Worm (Caenorhabditis elegans) whole organism, late embryonic: ENCODE results near the gene far-7.
A peak's percentile ranks its signal among the peaks of the same experiment; 100 is the strongest.

Experiments used
- C08G9.2 ChIP-seq: sonication (generic microtip); optimal IDR thresholded peaks from 2 replicates; lab custom pipeline; 2016; ENCODE audit warnings: mild to moderate bottlenecking, missing genetic modification characterization, moderate library complexity, missing compliant biosample characterization
- K02D7.2 ChIP-seq: sonication (generic microtip); optimal IDR thresholded peaks from 2 replicates; lab custom pipeline; 2017; ENCODE audit warnings: mild to moderate bottlenecking, missing genetic modification characterization, missing compliant biosample characterization
- Y22D7AL.16 ChIP-seq: sonication (generic microtip); optimal IDR thresholded peaks from 2 replicates; lab custom pipeline; 2016; ENCODE audit warnings: missing genetic modification characterization, missing compliant biosample characterization
- ama-1 ChIP-seq: fragments of 150-350 bp; optimal IDR thresholded peaks from 2 replicates; lab custom pipeline; 2014
- ceh-18 ChIP-seq: sonication (generic microtip); optimal IDR thresholded peaks from 2 replicates; lab custom pipeline; 2016; ENCODE audit warnings: missing genetic modification characterization, missing compliant biosample characterization
- ceh-19 ChIP-seq: fragments of 200-800 bp; sonication (Bioruptor generic); optimal IDR thresholded peaks from 2 replicates; lab custom pipeline; 2018; ENCODE audit warnings: mild to moderate bottlenecking, missing genetic modification characterization, missing compliant biosample characterization
- ceh-24 ChIP-seq: sonication (generic microtip); optimal IDR thresholded peaks from 2 replicates; lab custom pipeline; 2016; ENCODE audit warnings: mild to moderate bottlenecking, missing genetic modification characterization, missing compliant biosample characterization
- ceh-30 ChIP-seq: fragments of 150-350 bp; optimal IDR thresholded peaks from 2 replicates; lab custom pipeline; 2014; ENCODE audit warnings: missing biosample characterization, missing genetic modification characterization
- ceh-31 ChIP-seq: sonication (generic microtip); optimal IDR thresholded peaks from 2 replicates; lab custom pipeline; 2016; ENCODE audit warnings: missing genetic modification characterization, missing compliant biosample characterization
- dmd-4 ChIP-seq: sonication (generic microtip); optimal IDR thresholded peaks from 2 replicates; lab custom pipeline; 2016; ENCODE audit warnings: borderline replicate concordance, missing genetic modification characterization, missing compliant biosample characterization
- dve-1 ChIP-seq: sonication (generic microtip); optimal IDR thresholded peaks from 2 replicates; lab custom pipeline; 2017; ENCODE audit warnings: antibody characterized with exemption, mild to moderate bottlenecking, missing genetic modification characterization, missing compliant biosample characterization
- elt-2 ChIP-seq: sonication (generic microtip); optimal IDR thresholded peaks from 2 replicates; lab custom pipeline; 2016; ENCODE audit warnings: missing genetic modification reagents, missing genetic modification characterization, missing compliant biosample characterization
- elt-4 ChIP-seq: sonication (generic microtip); optimal IDR thresholded peaks from 2 replicates; lab custom pipeline; 2016; ENCODE audit warnings: missing genetic modification characterization, missing compliant biosample characterization
- eyg-1 ChIP-seq: sonication (generic microtip); optimal IDR thresholded peaks from 2 replicates; lab custom pipeline; 2016; ENCODE audit warnings: missing genotype, missing genetic modification characterization, missing compliant biosample characterization
- fkh-10 ChIP-seq: fragments of 150-350 bp; optimal IDR thresholded peaks from 2 replicates; lab custom pipeline; 2014; ENCODE audit warnings: missing biosample characterization, missing genetic modification reagents, missing genetic modification characterization
- hlh-13 ChIP-seq: fragments of 200-800 bp; sonication (Bioruptor generic); optimal IDR thresholded peaks from 2 replicates; lab custom pipeline; 2018; ENCODE audit warnings: mild to moderate bottlenecking, missing genetic modification characterization, missing compliant biosample characterization
- hlh-15 ChIP-seq: sonication (generic microtip); optimal IDR thresholded peaks from 2 replicates; lab custom pipeline; 2016; ENCODE audit warnings: missing genetic modification characterization, missing compliant biosample characterization
- hlh-30 ChIP-seq: sonication (generic microtip); optimal IDR thresholded peaks from 2 replicates; lab custom pipeline; 2017; ENCODE audit warnings: antibody characterized with exemption, missing genetic modification characterization, missing compliant biosample characterization; ENCODE audit not compliant: insufficient read depth
- hlh-8 ChIP-seq: sonication (generic microtip); optimal IDR thresholded peaks from 2 replicates; lab custom pipeline; 2016; ENCODE audit warnings: missing genotype, missing genetic modification characterization, missing compliant biosample characterization
- lim-6 ChIP-seq: sonication (generic microtip); optimal IDR thresholded peaks from 2 replicates; lab custom pipeline; 2016; ENCODE audit warnings: missing genetic modification characterization, missing compliant biosample characterization
- mec-3 ChIP-seq: sonication (generic microtip); optimal IDR thresholded peaks from 2 replicates; lab custom pipeline; 2016; ENCODE audit warnings: borderline replicate concordance, missing genetic modification characterization, missing compliant biosample characterization
- nfya-1 ChIP-seq: sonication (generic microtip); optimal IDR thresholded peaks from 2 replicates; lab custom pipeline; 2017; ENCODE audit warnings: missing genetic modification characterization, mild to moderate bottlenecking, missing compliant biosample characterization, antibody characterized with exemption, moderate library complexity
- nhr-11 ChIP-seq: fragments of 150-350 bp; optimal IDR thresholded peaks from 2 replicates; lab custom pipeline; 2014; ENCODE audit warnings: missing biosample characterization, missing genetic modification characterization
- npax-4 ChIP-seq: sonication (generic microtip); optimal IDR thresholded peaks from 2 replicates; lab custom pipeline; 2016; ENCODE audit warnings: missing genetic modification characterization, missing compliant biosample characterization
- pax-1 ChIP-seq: fragments of 150-350 bp; optimal IDR thresholded peaks from 2 replicates; lab custom pipeline; 2014; ENCODE audit warnings: missing biosample characterization, missing genetic modification characterization
- pqm-1 ChIP-seq: sonication (generic microtip); optimal IDR thresholded peaks from 2 replicates; lab custom pipeline; 2016; ENCODE audit warnings: missing genetic modification characterization, missing compliant biosample characterization
- pros-1 ChIP-seq: fragments of 150-350 bp; optimal IDR thresholded peaks from 2 replicates; lab custom pipeline; 2014; ENCODE audit warnings: missing biosample characterization, missing genetic modification reagents, missing genetic modification characterization
- sdc-2 ChIP-seq: sonication (generic microtip); optimal IDR thresholded peaks from 2 replicates; lab custom pipeline; 2016; ENCODE audit warnings: missing genotype, missing genetic modification characterization, missing compliant biosample characterization
- sox-2 ChIP-seq: fragments of 200-800 bp; sonication (Bioruptor generic); IDR thresholded peaks from 2 replicates; pipeline ENCODE4 v1.3.6; 2022; ENCODE audit warnings: missing genetic modification reagents, missing genetic modification characterization, missing compliant biosample characterization
- tbx-2 ChIP-seq: sonication (generic microtip); optimal IDR thresholded peaks from 2 replicates; lab custom pipeline; 2016; ENCODE audit warnings: missing genetic modification characterization, missing compliant biosample characterization
- ttx-3 ChIP-seq: sonication (generic microtip); optimal IDR thresholded peaks from 2 replicates; lab custom pipeline; 2016; ENCODE audit warnings: missing genetic modification reagents, missing genetic modification characterization, missing compliant biosample characterization
- unc-3 ChIP-seq, 2 experiments: fragments of 200-800 bp in 1 of 2; sonication (Bioruptor generic) in 1 of 2; sonication (generic microtip) in 1 of 2; conservative IDR thresholded peaks in 1 of 2; optimal IDR thresholded peaks in 1 of 2; 2 replicates each; pipeline versions ENCODE4 v1.3.6 to Lab custom; 2016 to 2022; ENCODE audit warnings: missing compliant biosample characterization in 2 of 2, missing genetic modification characterization in 2 of 2, missing genetic modification reagents in 1 of 2
- ztf-16 ChIP-seq: sonication (generic microtip); optimal IDR thresholded peaks from 2 replicates; lab custom pipeline; 2017; ENCODE audit warnings: missing genetic modification characterization, missing compliant biosample characterization

far-7 gene

ce11 chrII:333853-334449, 14.4 kb downstream of the far-7 start:
- TF ChIP-seq ttx-3 (tag; lab: Kevin White, UChicago), result no peak
- peak; percentile 90 for TF ChIP-seq elt-2
- TF ChIP-seq, all 69 proteins: peak for 1

ce11 chrII:334828-335227, 15.2 kb downstream of the far-7 start:
- TF ChIP-seq dmd-4 (tag; lab: Kevin White, UChicago) (no peak), elt-2 (no peak)

ce11 chrII:337233-337832, 17.7 kb downstream of the far-7 start, which contains the start of gene cpn-2:
cpn-2 (plus strand) TSS chrII:337782.
- TF ChIP-seq nfya-1 (tag; lab: Kevin White, UChicago), result peak; percentile 27
- TF ChIP-seq sdc-2, result no peak

DNA sequence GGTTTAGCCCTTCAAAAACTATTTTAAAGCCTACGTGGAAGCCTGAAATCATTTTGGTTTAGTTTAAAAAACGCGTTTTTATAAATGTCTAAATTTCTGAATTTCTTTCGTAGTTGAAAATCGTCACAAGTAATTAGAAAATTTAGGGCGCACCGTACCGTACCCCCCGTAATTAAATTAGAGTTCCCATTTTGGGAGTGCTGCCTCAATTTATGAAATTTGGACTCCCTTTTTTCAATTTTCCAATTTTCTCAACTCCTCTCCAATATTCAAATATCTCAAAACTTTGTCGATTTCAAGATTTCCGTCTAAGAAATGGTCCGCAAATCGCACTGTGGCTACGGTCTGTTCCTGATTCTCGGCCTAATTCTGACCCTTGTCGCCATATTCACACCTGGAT, 20.6 kb downstream of the far-7 start, which contains the start of gene clc-31:
TSS of gene clc-31 (plus strand) at position 301 of the 400 bp plus-strand sequence.
- no peak for TF ChIP-seq Y22D7AL.16 (tag; lab: Kevin White, UChicago)
- TF ChIP-seq hlh-15 (tag; lab: Kevin White, UChicago), result no peak
- no peak for TF ChIP-seq ceh-19
- TF ChIP-seq fkh-10, result no peak
- no peak for TF ChIP-seq npax-4 (tag; lab: Kevin White, UChicago)
- no peak for TF ChIP-seq pqm-1 (tag; lab: Kevin White, UChicago)
- no peak for TF ChIP-seq ceh-31 (tag; lab: Kevin White, UChicago)
- no peak for TF ChIP-seq pros-1 (tag; lab: Kevin White, UChicago)
- no peak for TF ChIP-seq ceh-30
- TF ChIP-seq ama-1 (lab: Kevin White, UChicago), result no peak
- no peak for TF ChIP-seq ceh-18 (tag; lab: Kevin White, UChicago)
- TF ChIP-seq elt-2, result no peak
- TF ChIP-seq sox-2 (GFP tag; lab: Robert Waterston, UW), result no peak
- no peak for TF ChIP-seq lim-6 (tag; lab: Kevin White, UChicago)
- no peak for TF ChIP-seq tbx-2 (tag; lab: Kevin White, UChicago)
- no peak for TF ChIP-seq eyg-1 (tag; lab: Kevin White, UChicago)

DNA sequence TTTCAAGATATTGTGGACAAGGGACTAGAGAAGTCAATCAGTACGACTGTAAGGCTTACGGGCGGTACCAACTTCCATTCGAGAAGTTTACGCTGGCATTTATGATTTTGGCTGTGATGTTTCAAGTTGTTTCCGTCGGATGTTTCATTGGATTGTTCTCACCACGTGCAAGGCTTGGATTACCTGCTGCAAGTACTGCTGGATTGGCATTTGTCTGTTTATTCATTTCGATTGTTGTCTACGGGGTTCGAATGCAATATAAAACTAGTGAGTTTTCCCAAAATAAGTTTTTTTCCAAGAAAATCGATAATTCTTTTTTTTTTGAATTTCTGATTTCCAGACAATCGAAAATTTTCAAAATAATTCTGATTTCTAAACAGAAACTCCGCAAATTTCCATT, 21.1 kb downstream of the far-7 start:
- no peak for TF ChIP-seq hlh-30 (tag; lab: Kevin White, UChicago)
- no peak for TF ChIP-seq K02D7.2 (tag; lab: Kevin White, UChicago)
- TF ChIP-seq ztf-16 (tag; lab: Kevin White, UChicago), result no peak
- no peak for TF ChIP-seq pax-1 (tag; lab: Kevin White, UChicago)
- TF ChIP-seq unc-3 (GFP tag; conservative IDR thresholded peaks at IDR 0.05; lab: Robert Waterston, UW), result no peak
- TF ChIP-seq unc-3 (tag; optimal IDR thresholded peaks at IDR 0.05; lab: Kevin White, UChicago), result no peak
- no peak for TF ChIP-seq elt-2
- TF ChIP-seq ama-1 (lab: Kevin White, UChicago), result no peak
- no peak for TF ChIP-seq ceh-24 (tag; lab: Kevin White, UChicago)
- TF ChIP-seq ttx-3 (tag; lab: Kevin White, UChicago), result no peak
- TF ChIP-seq mec-3 (tag; lab: Kevin White, UChicago), result no peak
- no peak for TF ChIP-seq elt-4 (tag; lab: Kevin White, UChicago)
- no peak for TF ChIP-seq lim-6 (tag; lab: Kevin White, UChicago)
- TF ChIP-seq nhr-11, result no peak
- no peak for TF ChIP-seq dve-1 (tag; lab: Kevin White, UChicago)
- no peak for TF ChIP-seq hlh-13

- TF ChIP-seq C08G9.2 (tag; lab: Kevin White, UChicago), result no peak
- no peak for TF ChIP-seq hlh-8 (tag; lab: Kevin White, UChicago)
- TF ChIP-seq nfya-1 (tag; lab: Kevin White, UChicago), result peak; percentile 98
These were observed 21.7 kb downstream of the far-7 start for ce11 chrII:341282-341681.
